Fruit fly (Drosophila melanogaster) Kc167 (cell line): ENCODE data around the gene CG18809.

Source experiments
- h ChIP-seq: fragments of >200 bp; optimal IDR thresholded peaks from 3 replicates; lab custom pipeline; 2018; ENCODE audit warnings: missing external identifiers
- psq ChIP-seq: fragments of >200 bp; optimal IDR thresholded peaks from 2 replicates; lab custom pipeline; 2017; ENCODE audit warnings: missing external identifiers

dm6 chrX:19711936-19712335 is 32.2 kb downstream of the CG18809 start:
- TF ChIP-seq h (lab: Kevin White, UChicago), result no peak
- TF ChIP-seq psq (lab: Kevin White, UChicago), result no peak
